Fruit fly (Drosophila melanogaster) whole organism, embryonic: ENCODE data around the gene HP5.

Experiments
- Blimp-1 ChIP-seq: fragments of 200-800 bp; sonication (Bioruptor generic); optimal IDR thresholded peaks from 3 replicates; lab custom pipeline; 2018; ENCODE audit warnings: missing biosample characterization, missing genetic modification characterization, mild to moderate bottlenecking, moderate library complexity, missing genetic modification reagents
- CG11398 ChIP-seq: fragments of 200-800 bp; sonication (Bioruptor generic); optimal IDR thresholded peaks from 2 replicates; lab custom pipeline; 2016; ENCODE audit warnings: missing biosample characterization, missing genetic modification characterization
- CG12659 ChIP-seq: fragments of 200-800 bp; sonication (Bioruptor generic); optimal IDR thresholded peaks from 3 replicates; lab custom pipeline; 2017; ENCODE audit warnings: mild to moderate bottlenecking, missing biosample characterization, missing genetic modification reagents, missing genetic modification characterization
- CG13775 ChIP-seq: fragments of 200-800 bp; sonication (Bioruptor generic); optimal IDR thresholded peaks from 3 replicates; lab custom pipeline; 2017; ENCODE audit warnings: missing biosample characterization, mild to moderate bottlenecking, missing genetic modification characterization
- CG14014 ChIP-seq: fragments of 200-800 bp; sonication (Bioruptor generic); IDR thresholded peaks from 2 replicates; pipeline ENCODE4 v1.3.6; 2022; ENCODE audit warnings: missing biosample characterization, missing genetic modification characterization
- CG14441 ChIP-seq: fragments of 200-800 bp; sonication (Bioruptor generic); IDR thresholded peaks from 2 replicates; pipeline ENCODE4 v1.3.6; 2022; ENCODE audit warnings: missing biosample characterization, missing genetic modification characterization
- CG15073 ChIP-seq: fragments of 200-800 bp; sonication (Bioruptor generic); optimal IDR thresholded peaks from 2 replicates; lab custom pipeline; 2016; ENCODE audit warnings: missing biosample characterization, missing genetic modification characterization
- CG1529 ChIP-seq: fragments of 200-800 bp; sonication (Bioruptor generic); optimal IDR thresholded peaks from 3 replicates; lab custom pipeline; 2018; ENCODE audit warnings: missing biosample characterization, missing genetic modification characterization
- CG16779 ChIP-seq: fragments of 200-800 bp; sonication (Bioruptor generic); IDR thresholded peaks from 2 replicates; pipeline ENCODE4 v1.3.6; 2022; ENCODE audit warnings: missing biosample characterization, missing genetic modification characterization
- CG17612 ChIP-seq: fragments of 200-800 bp; sonication (Bioruptor generic); IDR thresholded peaks from 2 replicates; pipeline ENCODE4 v1.3.6; 2022; ENCODE audit warnings: missing biosample characterization, missing genetic modification characterization
- CG17829 ChIP-seq: fragments of 200-800 bp; optimal IDR thresholded peaks from 2 replicates; lab custom pipeline; 2019; ENCODE audit warnings: missing biosample characterization, mild to moderate bottlenecking, missing genetic modification characterization, moderate library complexity
- CG31224 ChIP-seq: fragments of 200-800 bp; sonication (Bioruptor generic); IDR thresholded peaks from 2 replicates; pipeline ENCODE4 v1.3.6; 2022; ENCODE audit warnings: missing biosample characterization, missing genetic modification characterization
- CG3281 ChIP-seq: fragments of 200-800 bp; sonication (Bioruptor generic); optimal IDR thresholded peaks from 3 replicates; lab custom pipeline; 2017; ENCODE audit warnings: missing biosample characterization, mild to moderate bottlenecking, missing genetic modification characterization
- CG3726 ChIP-seq: fragments of 200-800 bp; sonication (Bioruptor generic); IDR thresholded peaks from 3 replicates; pipeline ENCODE4, ENCODE4 v1.3.6; 2022; ENCODE audit warnings: missing biosample characterization, missing genetic modification characterization
- CG4820 ChIP-seq: fragments of 200-800 bp; sonication (Bioruptor generic); optimal IDR thresholded peaks from 3 replicates; lab custom pipeline; 2016; ENCODE audit warnings: missing biosample characterization, missing genetic modification characterization
- CG5180 ChIP-seq: fragments of 200-800 bp; sonication (Bioruptor generic); optimal IDR thresholded peaks from 3 replicates; lab custom pipeline; 2017; ENCODE audit warnings: missing biosample characterization, missing genetic modification characterization, mild to moderate bottlenecking, moderate library complexity, missing genetic modification reagents
- CG8089 ChIP-seq: fragments of 200-800 bp; sonication (Bioruptor generic); optimal IDR thresholded peaks from 3 replicates; lab custom pipeline; 2016; ENCODE audit warnings: missing biosample characterization, missing genetic modification characterization
- CG9797 ChIP-seq: fragments of 200-800 bp; sonication (Bioruptor generic); optimal IDR thresholded peaks from 3 replicates; lab custom pipeline; 2018; ENCODE audit warnings: missing biosample characterization, mild to moderate bottlenecking, missing genetic modification characterization
- Dek ChIP-seq: fragments of 200-800 bp; sonication (Bioruptor generic); optimal IDR thresholded peaks from 3 replicates; lab custom pipeline; 2019; ENCODE audit warnings: missing biosample characterization, mild to moderate bottlenecking, missing genetic modification characterization, moderate library complexity
- Dfd ChIP-seq, 2 experiments: fragments of >200 bp; optimal IDR thresholded peaks; 2 replicates each; lab custom pipeline; 2017; ENCODE audit warnings: missing biosample characterization in 2 of 2, missing genetic modification characterization in 2 of 2
- Doc3 ChIP-seq: fragments of 200-800 bp; sonication (Bioruptor generic); IDR thresholded peaks from 3 replicates; pipeline ENCODE4 v1.3.6; 2022; ENCODE audit warnings: missing biosample characterization, missing genetic modification characterization; ENCODE audit not compliant: partially characterized antibody
- Dref ChIP-seq: fragments of 200-800 bp; sonication (Bioruptor generic); IDR thresholded peaks from 2 replicates; pipeline ENCODE4 v1.3.6; 2022; ENCODE audit warnings: missing biosample characterization, missing genetic modification characterization
- E2f2 ChIP-seq: fragments of 200-800 bp; sonication (Bioruptor generic); IDR thresholded peaks from 2 replicates; pipeline ENCODE4 v1.3.6; 2022; ENCODE audit warnings: missing biosample characterization, missing genetic modification characterization
- Fer2 ChIP-seq: fragments of 200-800 bp; sonication (Bioruptor generic); optimal IDR thresholded peaks from 2 replicates; lab custom pipeline; 2018; ENCODE audit warnings: missing biosample characterization, mild to moderate bottlenecking, missing genetic modification characterization, moderate library complexity
- Hmr ChIP-seq: fragments of 200-800 bp; sonication (Bioruptor generic); optimal IDR thresholded peaks from 3 replicates; lab custom pipeline; 2017; ENCODE audit warnings: mild to moderate bottlenecking, missing biosample characterization, missing genetic modification reagents, missing genetic modification characterization
- Hsf ChIP-seq: fragments of 200-800 bp; sonication (Bioruptor generic); optimal IDR thresholded peaks from 3 replicates; lab custom pipeline; 2016; ENCODE audit warnings: missing biosample characterization, missing genetic modification characterization
- Poxn ChIP-seq: fragments of 200-800 bp; sonication (Bioruptor generic); IDR thresholded peaks from 2 replicates; pipeline ENCODE4 v1.3.6; 2022; ENCODE audit warnings: missing biosample characterization, missing genetic modification characterization
- Sin3A ChIP-seq: fragments of >200 bp; optimal IDR thresholded peaks from 2 replicates; lab custom pipeline; 2018
- ase ChIP-seq: fragments of 200-800 bp; sonication (Bioruptor generic); IDR thresholded peaks from 3 replicates; pipeline ENCODE4 v1.3.6; 2022; ENCODE audit warnings: missing biosample characterization, missing genetic modification characterization
- ash1 ChIP-seq: fragments of 200-800 bp; sonication (Bioruptor generic); optimal IDR thresholded peaks from 2 replicates; lab custom pipeline; 2018; ENCODE audit warnings: missing biosample characterization, mild to moderate bottlenecking, missing genetic modification characterization
- chn ChIP-seq: fragments of 200-800 bp; sonication (Bioruptor generic); optimal IDR thresholded peaks from 2 replicates; lab custom pipeline; 2016; ENCODE audit warnings: missing biosample characterization, missing genetic modification characterization
- crp ChIP-seq, 2 experiments: fragments of 200-800 bp; sonication (Bioruptor generic); optimal IDR thresholded peaks; 2 replicates in 1 of 2; 3 replicates in 1 of 2; lab custom pipeline; 2017; ENCODE audit warnings: missing biosample characterization in 2 of 2, missing genetic modification characterization in 2 of 2, mild to moderate bottlenecking in 1 of 2, moderate library complexity in 1 of 2
- cwo ChIP-seq: fragments of 200-800 bp; sonication (Bioruptor generic); optimal IDR thresholded peaks from 3 replicates; lab custom pipeline; 2017; ENCODE audit warnings: missing biosample characterization, missing genetic modification characterization, mild to moderate bottlenecking, moderate library complexity, missing genetic modification reagents
- dati ChIP-seq: fragments of 200-800 bp; sonication (Bioruptor generic); IDR thresholded peaks from 2 replicates; pipeline ENCODE4 v1.3.6; 2022; ENCODE audit warnings: missing biosample characterization, missing genetic modification characterization
- gsb ChIP-seq: fragments of 200-800 bp; sonication (Bioruptor generic); IDR thresholded peaks from 2 replicates; pipeline ENCODE4 v1.3.6; 2022; ENCODE audit warnings: missing biosample characterization, missing genetic modification characterization
- hb ChIP-seq: fragments of 200-800 bp; sonication (Bioruptor generic); IDR thresholded peaks from 3 replicates; pipeline ENCODE4 v1.3.6; 2022; ENCODE audit warnings: missing biosample characterization, missing genetic modification characterization; ENCODE audit not compliant: partially characterized antibody
- inv ChIP-seq: fragments of 200-800 bp; sonication (Bioruptor generic); IDR thresholded peaks from 2 replicates; pipeline ENCODE4 v1.3.6; 2022; ENCODE audit warnings: missing biosample characterization, missing genetic modification characterization; ENCODE audit not compliant: partially characterized antibody
- kah ChIP-seq: fragments of 200-800 bp; sonication (Bioruptor generic); optimal IDR thresholded peaks from 2 replicates; lab custom pipeline; 2018; ENCODE audit warnings: missing biosample characterization, mild to moderate bottlenecking, missing genetic modification characterization
- klu ChIP-seq: fragments of 200-800 bp; sonication (Bioruptor generic); IDR thresholded peaks from 2 replicates; pipeline ENCODE4 v1.3.6; 2022; ENCODE audit warnings: missing biosample characterization, missing genetic modification characterization
- lmd ChIP-seq: fragments of 200-800 bp; sonication (Bioruptor generic); IDR thresholded peaks from 2 replicates; pipeline ENCODE4 v1.3.6; 2022; ENCODE audit warnings: missing biosample characterization, missing genetic modification characterization
- maf-S ChIP-seq: fragments of 200-800 bp; sonication (Bioruptor generic); optimal IDR thresholded peaks from 2 replicates; lab custom pipeline; 2016; ENCODE audit warnings: missing biosample characterization, missing genetic modification characterization
- pb ChIP-seq: fragments of 200-800 bp; sonication (Bioruptor generic); optimal IDR thresholded peaks from 3 replicates; lab custom pipeline; 2016; ENCODE audit warnings: missing biosample characterization, missing genetic modification characterization
- repo ChIP-seq: fragments of 200-800 bp; sonication (Bioruptor generic); optimal IDR thresholded peaks from 2 replicates; lab custom pipeline; 2016; ENCODE audit warnings: missing biosample characterization, missing genetic modification characterization
- sd ChIP-seq: fragments of 200-800 bp; sonication (Bioruptor generic); optimal IDR thresholded peaks from 3 replicates; lab custom pipeline; 2018; ENCODE audit warnings: missing biosample characterization, mild to moderate bottlenecking, missing genetic modification characterization, moderate library complexity
- sens ChIP-seq: fragments of 200-800 bp; sonication (Bioruptor generic); peaks from one replicate; lab custom pipeline; 2016; ENCODE audit warnings: missing biosample characterization, missing genetic modification characterization
- shn ChIP-seq: fragments of 200-800 bp; sonication (Bioruptor generic); optimal IDR thresholded peaks from 3 replicates; lab custom pipeline; 2016; ENCODE audit warnings: missing biosample characterization, missing genetic modification characterization
- sim ChIP-seq: fragments of 200-800 bp; sonication (Bioruptor generic); IDR thresholded peaks from 2 replicates; pipeline ENCODE4 v1.3.6; 2022; ENCODE audit warnings: missing biosample characterization, missing genetic modification characterization
- tup ChIP-seq: fragments of 200-800 bp; sonication (Bioruptor generic); optimal IDR thresholded peaks from 2 replicates; lab custom pipeline; 2016; ENCODE audit warnings: missing biosample characterization, mild to moderate bottlenecking, missing genetic modification characterization, moderate library complexity
- unpg ChIP-seq: fragments of 200-800 bp; sonication (Bioruptor generic); optimal IDR thresholded peaks from 3 replicates; lab custom pipeline; 2018; ENCODE audit warnings: missing biosample characterization, mild to moderate bottlenecking, missing genetic modification characterization, moderate library complexity
- zen ChIP-seq: fragments of 200-800 bp; sonication (Bioruptor generic); optimal IDR thresholded peaks from 3 replicates; lab custom pipeline; 2018; ENCODE audit warnings: missing biosample characterization, mild to moderate bottlenecking, missing genetic modification characterization, moderate library complexity

The HP5 gene

dm6 chrX:11449476-11450119 is 5.0 kb upstream of the HP5 start (continued):
- peak; percentile 89 for TF ChIP-seq CG14014 (GFP tag; lab: Robert Waterston, UW)
- peak; percentile 84 for TF ChIP-seq CG11398 (GFP tag; lab: Kevin White, UChicago)
- TF ChIP-seq CG13775 (GFP tag; lab: Kevin White, UChicago) = peak; percentile 64
- TF ChIP-seq CG17829 (tag; lab: Kevin White, UChicago) = peak; percentile 79
- peak; percentile 61 for TF ChIP-seq Fer2 (tag; lab: Kevin White, UChicago)
- TF ChIP-seq repo (GFP tag; lab: Kevin White, UChicago) = peak; percentile 83
- TF ChIP-seq Sin3A = no peak
- peak; percentile 86 for TF ChIP-seq CG12659 (GFP tag; lab: Kevin White, UChicago)
- TF ChIP-seq klu = peak; percentile 67
- peak; percentile 76 for TF ChIP-seq Blimp-1 (GFP tag; lab: Kevin White, UChicago)
- no peak for TF ChIP-seq Dfd (GFP tag; optimal IDR thresholded peaks at IDR 0.05; lab: Kevin White, UChicago)
- peak; percentile 88 for TF ChIP-seq unpg (GFP tag; lab: Kevin White, UChicago)
- peak; percentile 80 for TF ChIP-seq Dek (tag; lab: Kevin White, UChicago)
- TF ChIP-seq hb (GFP tag; lab: Robert Waterston, UW) = no peak
- TF ChIP-seq sd (tag; lab: Kevin White, UChicago) = peak; percentile 54
- peak; percentile 95 for TF ChIP-seq zen
- TF ChIP-seq Poxn = peak; percentile 49; the same call in 1 of the 2 replicates
- no peak for TF ChIP-seq inv (GFP tag; lab: Robert Waterston, UW)
- TF ChIP-seq CG8089 = peak; percentile 81
- no peak for TF ChIP-seq CG15073 (GFP tag; lab: Kevin White, UChicago)
- peak; percentile 71 for TF ChIP-seq CG5180 (GFP tag; lab: Kevin White, UChicago)
- peak; percentile 83; the same call in 2 of the 3 replicates for TF ChIP-seq ase (GFP tag; lab: Robert Waterston, UW)
- peak; percentile 58 for TF ChIP-seq E2f2 (GFP tag; lab: Robert Waterston, UW)
- TF ChIP-seq CG14441 (GFP tag; lab: Robert Waterston, UW) = peak; percentile 91
- TF ChIP-seq tup (GFP tag; lab: Kevin White, UChicago) = peak; percentile 75
- TF ChIP-seq CG17612 (GFP tag; lab: Robert Waterston, UW) = peak; percentile 80
- TF ChIP-seq CG31224 (GFP tag; lab: Robert Waterston, UW) = peak; percentile 63
- peak; percentile 77 for TF ChIP-seq cwo (GFP tag; lab: Kevin White, UChicago)
- TF ChIP-seq ash1 = no peak
- TF ChIP-seq pb = peak; percentile 88
- peak; percentile 70 for TF ChIP-seq CG1529 (GFP tag; lab: Kevin White, UChicago)
- TF ChIP-seq CG4820 (GFP tag; lab: Kevin White, UChicago) = peak; percentile 75
- TF ChIP-seq gsb = peak; percentile 77
- TF ChIP-seq crp (GFP tag; optimal IDR thresholded peaks at IDR 0.05; lab: Kevin White, UChicago) = peak in 1 of 2 experiments; percentile 22
- TF ChIP-seq maf-S (GFP tag; lab: Kevin White, UChicago) = peak; percentile 70
- TF ChIP-seq Doc3 = no peak
- peak; percentile 83 for TF ChIP-seq Hsf (GFP tag; lab: Kevin White, UChicago)
- TF ChIP-seq dati (GFP tag; lab: Robert Waterston, UW) = peak; percentile 68
- peak; percentile 52; the same call in 1 of the 2 replicates for TF ChIP-seq sim (GFP tag; lab: Robert Waterston, UW)
- TF ChIP-seq CG9797 = no peak
- TF ChIP-seq lmd (GFP tag; lab: Robert Waterston, UW) = peak; percentile 88
- TF ChIP-seq Dref = no peak
- peak; percentile 97 for TF ChIP-seq sens (GFP tag; lab: Kevin White, UChicago)
- peak; percentile 64; the same call in 1 of the 2 replicates for TF ChIP-seq CG16779 (GFP tag; lab: Robert Waterston, UW)
- peak; percentile 85 for TF ChIP-seq CG3281 (GFP tag; lab: Kevin White, UChicago)
- peak; percentile 80 for TF ChIP-seq kah (GFP tag; lab: Kevin White, UChicago)
- peak; percentile 71 for TF ChIP-seq chn (GFP tag; lab: Kevin White, UChicago)
- peak; percentile 74 for TF ChIP-seq shn (GFP tag; lab: Kevin White, UChicago)
- peak; percentile 62; the same call in 1 of the 3 replicates for TF ChIP-seq CG3726 (GFP tag; lab: Robert Waterston, UW)
- TF ChIP-seq Hmr = peak; percentile 83
